Worm (Caenorhabditis elegans): Measurements from ENCODE around the gene T27A1.3.

The T27A1.3 gene

DNA sequence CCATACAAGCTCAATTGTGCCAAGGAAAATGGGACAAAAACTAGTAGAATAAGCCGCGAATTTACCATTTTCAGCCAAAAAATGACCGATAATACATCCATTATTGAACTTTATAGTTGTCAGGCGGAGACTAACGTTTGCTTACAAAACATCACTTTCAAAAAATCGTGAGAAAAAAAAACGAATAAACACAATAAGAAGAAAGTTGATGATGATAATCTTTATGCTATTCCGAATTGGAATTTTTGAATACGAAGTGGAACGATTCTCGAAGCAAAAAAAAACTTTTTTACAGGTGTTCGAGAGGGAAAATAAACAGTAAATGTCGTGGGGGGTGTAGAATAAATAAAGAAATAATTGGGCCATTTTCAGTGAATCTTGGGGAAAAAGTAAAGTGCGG lies 42.3 kb downstream of the T27A1.3 start, which contains the start of gene W08F4.7:
TSS of gene W08F4.7 (minus strand) at position 101 of the 400 bp plus-strand sequence.
- TF ChIP-seq tbx-2 (tag; optimal IDR thresholded peaks at IDR 0.05) (no peak), pqm-1 (tag; optimal IDR thresholded peaks at IDR 0.05) (no peak), eor-1 (tag; optimal IDR thresholded peaks at IDR 0.05) (no peak), elt-3 (tag; optimal IDR thresholded peaks at IDR 0.05) (no peak), ceh-16 (tag; optimal IDR thresholded peaks at IDR 0.05) (no peak), pha-4 (tag; optimal IDR thresholded peaks at IDR 0.05) (no peak), nhr-237 (tag; optimal IDR thresholded peaks at IDR 0.05) (no peak), nhr-25 (tag; optimal IDR thresholded peaks at IDR 0.05) (no peak), egl-5 (tag; optimal IDR thresholded peaks at IDR 0.05) (no peak), daf-12 (tag; optimal IDR thresholded peaks at IDR 0.05) (no peak), mdl-1 (tag; optimal IDR thresholded peaks at IDR 0.05) (no peak), jun-1 (tag; optimal IDR thresholded peaks at IDR 0.05) (no peak)

DNA sequence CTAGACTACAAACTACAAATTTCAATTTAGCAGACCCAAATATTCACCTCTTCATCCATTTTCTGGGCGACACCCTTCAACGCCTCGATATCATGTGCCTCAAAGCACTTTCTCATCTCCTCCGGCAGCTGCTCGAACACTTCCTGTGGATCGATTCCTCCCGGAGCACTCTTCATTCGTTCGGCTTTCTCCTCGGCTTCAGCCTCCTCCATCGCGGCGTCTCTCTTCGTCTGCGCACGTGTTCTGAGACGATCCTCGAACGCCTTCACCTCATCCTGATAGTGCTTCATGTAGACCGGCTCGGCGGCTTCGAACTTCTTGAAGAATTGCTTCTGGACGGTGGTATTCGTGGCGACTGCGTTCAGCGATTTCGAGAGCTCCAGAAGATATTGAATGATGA lies 43.5 kb downstream of the T27A1.3 start:
- TF ChIP-seq nhr-28 (tag; optimal IDR thresholded peaks at IDR 0.05), result no peak
- TF ChIP-seq zag-1 (tag; optimal IDR thresholded peaks at IDR 0.05), result no peak
- TF ChIP-seq fkh-2 (tag; optimal IDR thresholded peaks at IDR 0.05), result no peak
- TF ChIP-seq nhr-11 (tag; optimal IDR thresholded peaks at IDR 0.05), result no peak
- TF ChIP-seq nfya-1 (tag; optimal IDR thresholded peaks at IDR 0.05; ENCODE audit: insufficient read depth), result no peak
- TF ChIP-seq lsy-12 (tag; optimal IDR thresholded peaks at IDR 0.05), result no peak
- no peak for TF ChIP-seq mdl-1 (tag; optimal IDR thresholded peaks at IDR 0.05)
- no peak for TF ChIP-seq nhr-76 (tag; optimal IDR thresholded peaks at IDR 0.05)
- no peak for TF ChIP-seq elt-2 (tag; optimal IDR thresholded peaks at IDR 0.05)

DNA sequence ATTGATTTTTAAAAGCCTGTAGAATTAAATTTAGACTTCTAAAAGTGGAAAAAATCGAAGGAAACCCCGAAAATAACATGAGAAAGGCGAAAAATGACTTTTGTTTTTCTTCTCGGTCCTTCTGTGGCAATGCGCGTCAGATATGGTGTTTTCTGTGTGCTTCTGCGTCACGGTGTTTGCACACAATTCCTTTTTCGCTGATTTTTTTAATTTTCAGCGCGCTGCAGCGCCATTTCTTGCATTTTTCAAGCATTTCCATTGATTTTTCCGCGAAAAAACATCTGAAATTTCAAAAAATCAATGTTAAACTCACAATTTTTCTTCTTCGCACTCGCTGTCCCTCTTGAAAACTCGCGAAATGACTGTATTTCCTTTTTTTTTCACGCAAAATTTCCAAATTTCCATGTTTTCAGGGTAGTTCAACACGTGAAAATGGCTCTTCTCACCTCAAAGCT lies 44.9 kb downstream of the T27A1.3 start, which contains the start of the genes cdc-37 and W08F4.3:
TSS of gene cdc-37 (minus strand) at position 405 of the 455 bp plus-strand sequence.
TSS of gene W08F4.3 (plus strand) at position 414 of the 455 bp plus-strand sequence.
- no peak for TF ChIP-seq nhr-67 (tag; optimal IDR thresholded peaks at IDR 0.05)
- TF ChIP-seq daf-12 (tag; optimal IDR thresholded peaks at IDR 0.05), result no peak
- peak; percentile 44 for TF ChIP-seq hmg-11 (tag; optimal IDR thresholded peaks at IDR 0.05)
- TF ChIP-seq unc-39 (tag; optimal IDR thresholded peaks at IDR 0.05), result no peak
- no peak for TF ChIP-seq nhr-76 (tag; optimal IDR thresholded peaks at IDR 0.05)
- TF ChIP-seq lin-15B (tag; optimal IDR thresholded peaks at IDR 0.05), result peak; percentile 16
- TF ChIP-seq sea-2 (GFP tag; optimal IDR thresholded peaks at IDR 0.05), result no peak

DNA sequence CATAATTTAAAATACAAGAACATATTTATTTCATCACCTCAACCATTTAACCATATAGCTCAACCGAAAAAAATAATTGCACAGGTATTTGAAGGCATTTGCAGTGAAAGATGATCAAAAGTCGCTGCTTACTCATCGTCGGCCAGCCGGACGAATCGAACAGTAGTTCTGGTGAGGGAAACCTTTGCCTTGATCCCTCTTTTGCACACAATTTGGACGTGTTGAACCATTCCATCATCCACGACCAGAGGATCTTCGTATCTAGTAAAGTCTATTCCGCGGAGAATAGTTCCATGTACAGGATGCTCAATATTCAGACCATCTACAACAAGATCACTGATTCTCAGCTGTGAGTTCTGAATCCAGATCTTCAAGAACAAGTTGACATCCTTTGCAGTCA lies 46.7 kb downstream of the T27A1.3 start:
- TF ChIP-seq nhr-28 (tag; optimal IDR thresholded peaks at IDR 0.05) (no peak), aly-2 (tag; optimal IDR thresholded peaks at IDR 0.05) (no peak)

DNA sequence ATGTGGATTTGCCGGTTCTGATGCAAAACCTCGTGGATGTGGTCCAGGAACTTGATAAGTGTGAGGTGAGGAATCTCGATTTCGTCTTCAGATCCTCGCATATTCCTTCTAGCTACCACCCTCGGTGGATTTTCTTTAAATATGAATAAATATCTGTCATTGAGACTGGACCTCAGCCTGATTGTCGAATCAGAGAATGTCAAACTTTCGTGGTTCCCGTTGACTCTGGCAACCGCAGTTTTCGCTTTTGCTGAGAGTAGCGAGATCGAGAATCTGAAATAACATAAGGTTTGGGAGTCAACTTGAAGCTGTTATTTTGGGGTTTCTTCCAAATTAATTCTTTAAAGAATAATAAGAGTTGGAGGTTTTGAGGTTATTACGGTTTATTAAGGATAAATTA lies 47.3 kb downstream of the T27A1.3 start, which contains the start of gene fbxb-14:
TSS of gene fbxb-14 (minus strand) at position 101 of the 400 bp plus-strand sequence.
- TF ChIP-seq elt-2 (tag; optimal IDR thresholded peaks at IDR 0.05) (no peak), mdl-1 (tag; optimal IDR thresholded peaks at IDR 0.05) (no peak), nhr-11 (tag; optimal IDR thresholded peaks at IDR 0.05) (no peak), ceh-16 (tag; optimal IDR thresholded peaks at IDR 0.05) (no peak), pqm-1 (tag; optimal IDR thresholded peaks at IDR 0.05) (no peak), ztf-4 (tag; optimal IDR thresholded peaks at IDR 0.05) (no peak), zag-1 (tag; optimal IDR thresholded peaks at IDR 0.05) (no peak), elt-1 (tag; optimal IDR thresholded peaks at IDR 0.05) (no peak), ceh-82 (tag; optimal IDR thresholded peaks at IDR 0.05) (no peak), lin-39 (tag; optimal IDR thresholded peaks at IDR 0.05) (no peak)

DNA sequence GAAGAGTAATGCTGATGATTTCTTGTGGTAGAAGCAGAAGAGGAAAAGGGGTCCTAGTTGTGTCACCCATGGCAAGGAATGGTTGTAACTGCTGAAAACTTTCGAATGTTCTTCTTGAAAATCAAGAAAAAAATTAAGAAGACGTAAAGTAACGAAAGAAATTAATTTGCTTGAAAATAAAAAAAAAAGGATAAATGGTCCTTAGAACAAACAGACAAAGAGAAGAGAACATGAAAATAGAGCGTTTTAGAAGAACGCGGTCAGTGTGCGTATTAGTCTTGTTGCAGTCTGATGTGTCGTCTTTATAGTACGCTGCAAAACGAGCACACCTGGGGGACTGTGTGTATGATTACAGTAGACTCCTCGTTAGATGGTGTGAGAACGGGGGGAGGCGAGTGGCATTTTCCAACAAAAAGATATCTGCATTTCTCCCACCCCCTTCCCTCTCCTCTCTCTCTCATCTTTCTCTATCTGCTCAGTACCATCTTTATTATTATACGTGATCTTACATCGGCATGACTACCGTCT lies 49.1 kb downstream of the T27A1.3 start, which contains the start of the genes W08F4.12 and W08F4.13:
TSS of gene W08F4.12 (minus strand) at position 101 of the 528 bp plus-strand sequence.
TSS of gene W08F4.13 (plus strand) at position 478 of the 528 bp plus-strand sequence.
- no peak for TF ChIP-seq ceh-16 (tag; optimal IDR thresholded peaks at IDR 0.05)
- no peak for TF ChIP-seq lsy-12 (tag; optimal IDR thresholded peaks at IDR 0.05)
- no peak for TF ChIP-seq pha-4 (tag; optimal IDR thresholded peaks at IDR 0.05)
- TF ChIP-seq daf-12 (tag; optimal IDR thresholded peaks at IDR 0.05), result no peak
- TF ChIP-seq nhr-11 (tag; optimal IDR thresholded peaks at IDR 0.05), result no peak
- TF ChIP-seq nhr-25 (tag; optimal IDR thresholded peaks at IDR 0.05), result no peak
- TF ChIP-seq jun-1 (tag; optimal IDR thresholded peaks at IDR 0.05), result no peak
- TF ChIP-seq ZK546.5 (tag; optimal IDR thresholded peaks at IDR 0.05), result no peak

Data from whole organism, L3 larva.